Worm (Caenorhabditis elegans): ENCODE data around the gene nphp-4.

The nphp-4 gene

ce11 chrV:11844828-11845227 is 1.3 kb upstream of the nphp-4 start (continued):
- no peak for TF ChIP-seq attf-4 (tag; optimal IDR thresholded peaks at IDR 0.05)
- TF ChIP-seq D1046.2 (GFP tag; IDR thresholded peaks at IDR 0.05), result no peak
- TF ChIP-seq tag-97 (GFP tag; IDR thresholded peaks at IDR 0.05), result no peak
- no peak for TF ChIP-seq ces-1 (GFP tag; optimal IDR thresholded peaks at IDR 0.05)
- TF ChIP-seq aha-1 (tag), result no peak
- TF ChIP-seq hlh-30 (tag; optimal IDR thresholded peaks at IDR 0.05; ENCODE audit: insufficient read depth), result peak; percentile 23
- no peak for TF ChIP-seq zfp-2 (tag; optimal IDR thresholded peaks at IDR 0.05)
- 0 out of 2 replicates have a peak, but pooled peaks have one; percentile 30 for TF ChIP-seq T26A8.4 (GFP tag; IDR thresholded peaks at IDR 0.05)
- peak; percentile 58 for TF ChIP-seq set-16 (GFP tag; IDR thresholded peaks at IDR 0.05)
- TF ChIP-seq jun-1 (tag; optimal IDR thresholded peaks at IDR 0.05), result no peak
- peak; percentile 61 for TF ChIP-seq hmg-1.1 (GFP tag; IDR thresholded peaks at IDR 0.05)
- peak; percentile 23 for TF ChIP-seq rbr-2 (tag; optimal IDR thresholded peaks at IDR 0.05)
- TF ChIP-seq F37D6.2 (tag; optimal IDR thresholded peaks at IDR 0.05), result no peak
- TF ChIP-seq nhr-6 (tag; optimal IDR thresholded peaks at IDR 0.05), result peak; percentile 89
- TF ChIP-seq zip-11 (GFP tag; IDR thresholded peaks at IDR 0.05), result no peak
- TF ChIP-seq lin-15B (tag; optimal IDR thresholded peaks at IDR 0.05), result no peak
- peak in 1 of 2 experiments; percentile 43 for TF ChIP-seq mdl-1 (tag; optimal IDR thresholded peaks at IDR 0.05)
- TF ChIP-seq unc-62 (GFP tag; optimal IDR thresholded peaks at IDR 0.05 in 1 of 2), result peak in 1 of 2 experiments; percentile 89
- TF ChIP-seq unc-62 (tag; optimal IDR thresholded peaks at IDR 0.05), result no peak
- peak; percentile 55; the same call in 1 of the 2 replicates for TF ChIP-seq ctbp-1 (GFP tag; IDR thresholded peaks at IDR 0.05)
- peak; percentile 77 for TF ChIP-seq egl-43 (GFP tag; IDR thresholded peaks at IDR 0.05)
- no peak for TF ChIP-seq ZK546.5 (tag; optimal IDR thresholded peaks at IDR 0.05)
- TF ChIP-seq mxl-3 (GFP tag; optimal IDR thresholded peaks at IDR 0.05), result peak; percentile 30
- no peak for TF ChIP-seq ceh-82 (tag; optimal IDR thresholded peaks at IDR 0.05)
- TF ChIP-seq pqm-1 (tag; optimal IDR thresholded peaks at IDR 0.05), result peak; percentile 45
- TF ChIP-seq ztf-11 (tag; optimal IDR thresholded peaks at IDR 0.05), result no peak
- TF ChIP-seq duxl-1 (tag; optimal IDR thresholded peaks at IDR 0.05; ENCODE audit: poor library complexity), result peak; percentile 14

- TF ChIP-seq daf-16 (GFP tag; optimal IDR thresholded peaks at IDR 0.05), result no peak
- TF ChIP-seq daf-16 (tag; optimal IDR thresholded peaks at IDR 0.05), result no peak
- TF ChIP-seq T26A8.4 (GFP tag; IDR thresholded peaks at IDR 0.05), result no peak
- TF ChIP-seq unc-130 (GFP tag; optimal IDR thresholded peaks at IDR 0.05), result no peak
- TF ChIP-seq tra-1 (GFP tag; IDR thresholded peaks at IDR 0.05), result no peak
- no peak for TF ChIP-seq ztf-7 (tag; optimal IDR thresholded peaks at IDR 0.05)
- no peak for TF ChIP-seq ceh-28 (tag; optimal IDR thresholded peaks at IDR 0.05)
- no peak for TF ChIP-seq ZK337.2 (GFP tag; IDR thresholded peaks at IDR 0.05)
- TF ChIP-seq mxl-3 (GFP tag; optimal IDR thresholded peaks at IDR 0.05), result no peak
- no peak for TF ChIP-seq dmd-6 (GFP tag; IDR thresholded peaks at IDR 0.05)
- no peak for TF ChIP-seq pqm-1 (tag; optimal IDR thresholded peaks at IDR 0.05)
- no peak for TF ChIP-seq jun-1 (tag; optimal IDR thresholded peaks at IDR 0.05)
These were observed 4.3 kb downstream of the nphp-4 start, which contains the start of gene idpb-5 for ce11 chrV:11839220-11839619. Gene idpb-5 (plus strand): TSS chrV:11839520.

- TF ChIP-seq hlh-11 (tag; optimal IDR thresholded peaks at IDR 0.05) (peak; percentile 63), nhr-42 (GFP tag; IDR thresholded peaks at IDR 0.05) (no peak), daf-16 (GFP tag; optimal IDR thresholded peaks at IDR 0.05) (peak in 1 of 2 experiments; percentile 96), daf-16 (tag; optimal IDR thresholded peaks at IDR 0.05) (no peak)
These were observed 7.5 kb downstream of the nphp-4 start, which contains the start of gene R13H4.2 for ce11 chrV:11836073-11836472. Gene R13H4.2 (plus strand): TSS chrV:11836391.

ce11 chrV:11833319-11833718 is 10.2 kb downstream of the nphp-4 start, which contains the start of gene pho-8:
Gene pho-8 (plus strand): TSS chrV:11833619.
- TF ChIP-seq F10B5.3 (tag; optimal IDR thresholded peaks at IDR 0.05), result no peak
- TF ChIP-seq dve-1 (tag; optimal IDR thresholded peaks at IDR 0.05; ENCODE audit: insufficient read depth), result no peak
- TF ChIP-seq spr-3 (GFP tag; optimal IDR thresholded peaks at IDR 0.05), result no peak
